Fruit fly (Drosophila melanogaster): Measurements from ENCODE around the gene CG14963.

Gene CG14963

DNA sequence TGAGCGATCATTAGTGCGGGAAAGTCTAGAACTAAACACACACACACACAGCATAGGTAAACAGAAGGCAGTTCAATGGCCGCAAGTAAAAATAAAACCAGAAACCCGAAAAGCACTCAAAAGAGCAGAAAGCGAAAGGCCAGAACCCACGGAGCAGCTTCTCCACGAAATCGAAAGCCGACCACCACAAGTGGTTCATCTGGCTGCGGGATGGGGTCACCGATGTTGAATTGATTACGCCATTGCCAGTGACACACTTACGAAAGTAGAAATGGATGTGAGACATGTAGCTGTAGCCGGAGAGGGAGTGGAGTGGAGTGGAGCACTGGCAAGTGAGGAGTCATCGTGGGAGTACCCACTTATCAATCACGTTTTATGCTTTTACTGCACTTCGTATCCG lies 30.9 kb downstream of the CG14963 start (continued):
- TF ChIP-seq CG18476 (GFP tag; optimal IDR thresholded peaks at IDR 0.05) (no peak), her (GFP tag; optimal IDR thresholded peaks at IDR 0.05) (no peak), HLH3B (GFP tag; IDR thresholded peaks at IDR 0.05) (no peak), nerfin-1 (tag; optimal IDR thresholded peaks at IDR 0.05) (peak; percentile 29), Six4 (GFP tag; optimal IDR thresholded peaks at IDR 0.05) (no peak), CG5953 (GFP tag; IDR thresholded peaks at IDR 0.05) (no peak), HLHmδ (GFP tag; optimal IDR thresholded peaks at IDR 0.05) (peak; percentile 93), fd3F (GFP tag; optimal IDR thresholded peaks at IDR 0.05) (no peak), Blimp-1 (GFP tag; optimal IDR thresholded peaks at IDR 0.05) (peak; percentile 100), CG14710 (tag; optimal IDR thresholded peaks at IDR 0.05) (peak; percentile 58), mirr (GFP tag; optimal IDR thresholded peaks at IDR 0.05) (no peak), CG11247 (GFP tag; IDR thresholded peaks at IDR 0.05) (0 out of 2 replicates have a peak, but pooled peaks have one; percentile 32), CG6654 (GFP tag; optimal IDR thresholded peaks at IDR 0.05) (no peak), Ravus (GFP tag; IDR thresholded peaks at IDR 0.05) (no peak), CG6254 (GFP tag; optimal IDR thresholded peaks at IDR 0.05) (peak; percentile 64), ara (GFP tag; IDR thresholded peaks at IDR 0.05) (0 out of 2 replicates have a peak, but pooled peaks have one; percentile 44), Gsc (GFP tag; IDR thresholded peaks at IDR 0.05) (no peak), CG33557 (GFP tag; optimal IDR thresholded peaks at IDR 0.05) (peak; percentile 91), CG10979 (tag; optimal IDR thresholded peaks at IDR 0.05) (peak; percentile 14), CG34422 (GFP tag; IDR thresholded peaks at IDR 0.05) (no peak), CG12391 (tag; optimal IDR thresholded peaks at IDR 0.05) (no peak), CG3065 (GFP tag; optimal IDR thresholded peaks at IDR 0.05) (no peak), CG2202 (tag; optimal IDR thresholded peaks at IDR 0.05) (peak; percentile 43), gsb-n (tag; optimal IDR thresholded peaks at IDR 0.05) (peak; percentile 50), CG17359 (tag; optimal IDR thresholded peaks at IDR 0.05) (no peak), caup (GFP tag; optimal IDR thresholded peaks at IDR 0.05; ENCODE audit: severe bottlenecking) (no peak), sim (GFP tag; IDR thresholded peaks at IDR 0.05) (peak; percentile 36; the same call in 1 of the 2 replicates), Spps (tag; optimal IDR thresholded peaks at IDR 0.05) (peak; percentile 59), Neu2 (GFP tag; optimal IDR thresholded peaks at IDR 0.05; ENCODE audit: borderline replicate concordance) (no peak), Ada2b (GFP tag; IDR thresholded peaks at IDR 0.05) (no peak), otp (GFP tag; IDR thresholded peaks at IDR 0.05) (peak; percentile 11; the same call in 1 of the 3 replicates), Aef1 (GFP tag; IDR thresholded peaks at IDR 0.05) (no peak), Lhr (GFP tag; optimal IDR thresholded peaks at IDR 0.05) (peak; percentile 7), TFAM (GFP tag; optimal IDR thresholded peaks at IDR 0.05) (no peak), CG6813 (GFP tag; optimal IDR thresholded peaks at IDR 0.05) (no peak), Hmx (GFP tag; optimal IDR thresholded peaks at IDR 0.05) (no peak), CG10267 (tag; optimal IDR thresholded peaks at IDR 0.05) (peak; percentile 5), CG17829 (tag; optimal IDR thresholded peaks at IDR 0.05) (peak; percentile 16), CG15011 (GFP tag; optimal IDR thresholded peaks at IDR 0.05) (no peak), lola (GFP tag; optimal IDR thresholded peaks at IDR 0.05) (peak in 1 of 3 experiments; percentile 33), CG7745 (tag; optimal IDR thresholded peaks at IDR 0.05) (peak; percentile 64), CG12769 (tag; optimal IDR thresholded peaks at IDR 0.05) (no peak), CG13123 (GFP tag; optimal IDR thresholded peaks at IDR 0.05) (no peak), YL-1 (GFP tag; optimal IDR thresholded peaks at IDR 0.05) (no peak), CG17568 (GFP tag; optimal IDR thresholded peaks at IDR 0.05) (peak; percentile 32), CG18262 (tag; optimal IDR thresholded peaks at IDR 0.05) (peak; percentile 42), Asciz (GFP tag; optimal IDR thresholded peaks at IDR 0.05) (peak; percentile 8), CG8281 (tag; optimal IDR thresholded peaks at IDR 0.05) (no peak), gro (GFP tag; optimal IDR thresholded peaks at IDR 0.05) (no peak), pum (GFP tag; optimal IDR thresholded peaks at IDR 0.05) (no peak)
